Fruit fly (Drosophila melanogaster) whole organism, prepupa: ENCODE data around the gene Nak.

Source experiments
- CG10631 ChIP-seq: fragments of 200-800 bp; sonication (Bioruptor generic); optimal IDR thresholded peaks from 2 replicates; lab custom pipeline; 2016; ENCODE audit warnings: missing biosample characterization, missing genetic modification characterization
- CG10669 ChIP-seq: fragments of 200-800 bp; sonication (Bioruptor generic); optimal IDR thresholded peaks from 3 replicates; lab custom pipeline; 2018; ENCODE audit warnings: missing biosample characterization, mild to moderate bottlenecking, missing genetic modification characterization, moderate library complexity
- CG11294 ChIP-seq: fragments of 200-800 bp; sonication (Bioruptor generic); IDR thresholded peaks from 2 replicates; pipeline ENCODE4 v1.3.6; 2022; ENCODE audit warnings: missing biosample characterization, missing genetic modification characterization
- CG11762 ChIP-seq: fragments of 200-800 bp; sonication (Bioruptor generic); optimal IDR thresholded peaks from 3 replicates; lab custom pipeline; 2016; ENCODE audit warnings: missing biosample characterization, missing genetic modification characterization; ENCODE audit not compliant: insufficient read depth
- CG15336 ChIP-seq: fragments of 200-800 bp; sonication (Bioruptor generic); IDR thresholded peaks from 2 replicates; pipeline ENCODE4 v1.3.6; 2022; ENCODE audit warnings: missing biosample characterization, missing genetic modification characterization
- CG1621 ChIP-seq: fragments of 200-800 bp; sonication (Bioruptor generic); optimal IDR thresholded peaks from 3 replicates; lab custom pipeline; 2018; ENCODE audit warnings: missing biosample characterization, mild to moderate bottlenecking, missing genetic modification characterization
- CG16779 ChIP-seq: fragments of 200-800 bp; sonication (Bioruptor generic); optimal IDR thresholded peaks from 3 replicates; lab custom pipeline; 2017; ENCODE audit warnings: missing biosample characterization, mild to moderate bottlenecking, missing genetic modification characterization
- CG3032 ChIP-seq: fragments of 200-800 bp; optimal IDR thresholded peaks from 2 replicates; lab custom pipeline; 2019; ENCODE audit warnings: missing biosample characterization, mild to moderate bottlenecking, missing genetic modification characterization, moderate library complexity
- CG31627 ChIP-seq: fragments of 200-800 bp; sonication (Bioruptor generic); optimal IDR thresholded peaks from 3 replicates; lab custom pipeline; 2016; ENCODE audit warnings: missing biosample characterization, missing genetic modification characterization
- CG32006 ChIP-seq: fragments of 200-800 bp; sonication (Bioruptor generic); optimal IDR thresholded peaks from 3 replicates; lab custom pipeline; 2017; ENCODE audit warnings: missing biosample characterization, mild to moderate bottlenecking, missing genetic modification characterization
- CG34406 ChIP-seq: fragments of 200-800 bp; sonication (Bioruptor generic); optimal IDR thresholded peaks from 3 replicates; lab custom pipeline; 2016; ENCODE audit warnings: missing biosample characterization, missing genetic modification characterization
- CG3919 ChIP-seq: fragments of 200-800 bp; sonication (Bioruptor generic); optimal IDR thresholded peaks from 3 replicates; lab custom pipeline; 2016; ENCODE audit warnings: missing biosample characterization, missing genetic modification characterization
- CG4318 ChIP-seq: fragments of 200-800 bp; sonication (Bioruptor generic); optimal IDR thresholded peaks from 3 replicates; lab custom pipeline; 2017; ENCODE audit warnings: missing biosample characterization, mild to moderate bottlenecking, missing genetic modification characterization
- CG6163 ChIP-seq: fragments of 200-800 bp; sonication (Bioruptor generic); IDR thresholded peaks from 3 replicates; pipeline ENCODE4 v1.3.6; 2022; ENCODE audit warnings: missing biosample characterization, missing genetic modification characterization
- CG6792 ChIP-seq: fragments of 200-800 bp; sonication (Bioruptor generic); optimal IDR thresholded peaks from 3 replicates; lab custom pipeline; 2016; ENCODE audit warnings: missing biosample characterization, missing genetic modification characterization
- CG6808 ChIP-seq: fragments of 200-800 bp; sonication (Bioruptor generic); optimal IDR thresholded peaks from 3 replicates; lab custom pipeline; 2017; ENCODE audit warnings: missing biosample characterization, missing genetic modification characterization, mild to moderate bottlenecking, moderate library complexity, missing genetic modification reagents
- CG6854 ChIP-seq: fragments of 200-800 bp; sonication (Bioruptor generic); optimal IDR thresholded peaks from 2 replicates; lab custom pipeline; 2017; ENCODE audit warnings: missing biosample characterization, mild to moderate bottlenecking, missing genetic modification characterization
- CG7368 ChIP-seq: fragments of 200-800 bp; sonication (Bioruptor generic); optimal IDR thresholded peaks from 3 replicates; lab custom pipeline; 2016; ENCODE audit warnings: missing biosample characterization, missing genetic modification characterization
- CG8119 ChIP-seq: fragments of 200-800 bp; sonication (Bioruptor generic); IDR thresholded peaks from 3 replicates; pipeline ENCODE4 v1.3.6; 2022; ENCODE audit warnings: missing biosample characterization, missing genetic modification characterization
- CG8319 ChIP-seq: fragments of 200-800 bp; sonication (Bioruptor generic); optimal IDR thresholded peaks from 3 replicates; lab custom pipeline; 2016; ENCODE audit warnings: missing biosample characterization, missing genetic modification characterization
- CG8632 ChIP-seq: fragments of 200-800 bp; sonication (Bioruptor generic); optimal IDR thresholded peaks from 3 replicates; lab custom pipeline; 2016; ENCODE audit warnings: missing biosample characterization, missing genetic modification characterization
- CG9139 ChIP-seq: fragments of 200-800 bp; sonication (Bioruptor generic); optimal IDR thresholded peaks from 3 replicates; lab custom pipeline; 2017; ENCODE audit warnings: missing biosample characterization, mild to moderate bottlenecking, missing genetic modification characterization
- Eip75B ChIP-seq: fragments of 200-800 bp; sonication (Bioruptor generic); optimal IDR thresholded peaks from 3 replicates; lab custom pipeline; 2016; ENCODE audit warnings: missing biosample characterization, missing genetic modification characterization
- Eip78C ChIP-seq: fragments of 200-800 bp; sonication (Bioruptor generic); peaks from one replicate; lab custom pipeline; 2016; ENCODE audit warnings: missing biosample characterization, missing genetic modification characterization
- Eip93F ChIP-seq: fragments of 200-800 bp; sonication (Bioruptor generic); optimal IDR thresholded peaks from 2 replicates; lab custom pipeline; 2016; ENCODE audit warnings: missing biosample characterization, mild to moderate bottlenecking, missing genetic modification characterization
- Ets21C ChIP-seq: fragments of 200-800 bp; sonication (Bioruptor generic); optimal IDR thresholded peaks from 3 replicates; lab custom pipeline; 2016; ENCODE audit warnings: missing biosample characterization, missing genetic modification characterization
- Ets96B ChIP-seq: fragments of 200-800 bp; optimal IDR thresholded peaks from 2 replicates; lab custom pipeline; 2019; ENCODE audit warnings: missing biosample characterization, mild to moderate bottlenecking, missing genetic modification characterization, moderate library complexity
- Hr39 ChIP-seq: fragments of 200-800 bp; sonication (Bioruptor generic); optimal IDR thresholded peaks from 2 replicates; lab custom pipeline; 2016; ENCODE audit warnings: missing biosample characterization, missing genetic modification characterization
- Hr4 ChIP-seq: fragments of 200-800 bp; sonication (Bioruptor generic); optimal IDR thresholded peaks from 3 replicates; lab custom pipeline; 2016; ENCODE audit warnings: missing biosample characterization, missing genetic modification characterization
- Lpt ChIP-seq: fragments of 200-800 bp; sonication (Bioruptor generic); optimal IDR thresholded peaks from 3 replicates; lab custom pipeline; 2016; ENCODE audit warnings: missing biosample characterization, missing genetic modification characterization
- OdsH ChIP-seq: fragments of 200-800 bp; sonication (Bioruptor generic); optimal IDR thresholded peaks from 3 replicates; lab custom pipeline; 2016; ENCODE audit warnings: missing biosample characterization, missing genetic modification characterization
- Sox102F ChIP-seq: fragments of 200-800 bp; sonication (Bioruptor generic); optimal IDR thresholded peaks from 2 replicates; lab custom pipeline; 2016; ENCODE audit warnings: missing biosample characterization, mild to moderate bottlenecking, missing genetic modification characterization
- acj6 ChIP-seq: fragments of 200-800 bp; sonication (Bioruptor generic); optimal IDR thresholded peaks from 3 replicates; lab custom pipeline; 2016; ENCODE audit warnings: missing biosample characterization, missing genetic modification characterization
- dac ChIP-seq: fragments of 200-800 bp; sonication (Bioruptor generic); optimal IDR thresholded peaks from 2 replicates; lab custom pipeline; 2017; ENCODE audit warnings: missing biosample characterization, mild to moderate bottlenecking, missing genetic modification characterization
- dsx ChIP-seq: fragments of 200-800 bp; optimal IDR thresholded peaks from 3 replicates; lab custom pipeline; 2019; ENCODE audit warnings: missing biosample characterization, mild to moderate bottlenecking, missing genetic modification characterization, moderate library complexity; ENCODE audit not compliant: poor library complexity, severe bottlenecking
- eg ChIP-seq: fragments of 200-800 bp; sonication (Bioruptor generic); IDR thresholded peaks from 3 replicates; pipeline ENCODE4 v1.3.6; 2022; ENCODE audit warnings: missing biosample characterization, missing genetic modification characterization
- esn ChIP-seq: fragments of 200-800 bp; sonication (Bioruptor generic); optimal IDR thresholded peaks from 2 replicates; lab custom pipeline; 2016; ENCODE audit warnings: missing biosample characterization, mild to moderate bottlenecking, missing genetic modification characterization, moderate library complexity
- fd59A ChIP-seq: fragments of 200-800 bp; sonication (Bioruptor generic); optimal IDR thresholded peaks from 2 replicates; lab custom pipeline; 2017; ENCODE audit warnings: missing biosample characterization, mild to moderate bottlenecking, missing genetic modification characterization, missing genetic modification reagents
- fd85E ChIP-seq: fragments of 200-800 bp; sonication (Bioruptor generic); optimal IDR thresholded peaks from 3 replicates; lab custom pipeline; 2016; ENCODE audit warnings: missing biosample characterization, missing genetic modification characterization
- lz ChIP-seq: fragments of 200-800 bp; sonication (Bioruptor generic); optimal IDR thresholded peaks from 3 replicates; lab custom pipeline; 2016; ENCODE audit warnings: missing biosample characterization, missing genetic modification characterization
- net ChIP-seq: fragments of 200-800 bp; sonication (Bioruptor generic); optimal IDR thresholded peaks from 3 replicates; lab custom pipeline; 2016; ENCODE audit warnings: missing biosample characterization, missing genetic modification characterization
- pdm3 ChIP-seq: fragments of 200-800 bp; sonication (Bioruptor generic); optimal IDR thresholded peaks from 3 replicates; lab custom pipeline; 2016; ENCODE audit warnings: missing biosample characterization, missing genetic modification characterization
- ss ChIP-seq, 2 experiments: fragments of 200-800 bp; sonication (Bioruptor generic); optimal IDR thresholded peaks; 2 replicates in 1 of 2; 3 replicates in 1 of 2; lab custom pipeline; 2017 to 2018; ENCODE audit warnings: mild to moderate bottlenecking in 2 of 2, missing biosample characterization in 2 of 2, missing genetic modification characterization in 2 of 2, moderate library complexity in 1 of 2
- svp ChIP-seq: fragments of 200-800 bp; sonication (Bioruptor generic); peaks from one replicate; lab custom pipeline; 2016; ENCODE audit warnings: missing biosample characterization, missing genetic modification characterization

Nak gene

DNA sequence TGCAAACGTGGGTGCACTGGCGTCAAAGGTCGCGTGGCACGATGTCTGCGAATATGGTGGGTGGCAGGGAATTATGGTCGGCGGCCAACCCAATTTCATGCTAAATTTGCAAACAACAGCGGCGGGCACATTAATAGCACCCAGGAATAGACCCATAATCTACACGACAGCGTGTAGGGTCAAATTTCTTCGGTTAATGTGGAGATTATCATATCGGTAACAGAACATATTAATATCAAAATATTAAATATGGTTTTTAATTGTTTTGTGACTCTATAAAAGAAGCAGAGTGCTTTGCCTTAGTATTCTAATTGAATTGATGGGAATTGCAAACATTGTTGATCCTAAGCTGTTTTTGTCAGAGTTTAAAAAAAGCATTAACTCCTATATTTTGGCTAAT lies 10.4 kb upstream of the Nak start:
- TF ChIP-seq Eip78C (GFP tag; lab: Kevin White, UChicago) (peak; percentile 71), CG6808 (GFP tag; lab: Kevin White, UChicago) (no peak), CG4318 (GFP tag; lab: Kevin White, UChicago) (no peak), CG7368 (GFP tag; lab: Kevin White, UChicago) (no peak), acj6 (GFP tag; lab: Kevin White, UChicago) (no peak), CG10631 (GFP tag; lab: Kevin White, UChicago) (peak; percentile 1), CG1621 (tag; lab: Kevin White, UChicago) (no peak), OdsH (no peak), net (no peak), CG8632 (no peak), svp (GFP tag; lab: Kevin White, UChicago) (peak; percentile 56), Ets21C (no peak), CG32006 (peak; percentile 11), CG9139 (no peak), Lpt (no peak), eg (GFP tag; lab: Robert Waterston, UW) (no peak), Hr4 (GFP tag; lab: Kevin White, UChicago) (peak; percentile 23), CG8119 (GFP tag; lab: Robert Waterston, UW) (peak; percentile 36; the same call in 1 of the 3 replicates), Eip93F (GFP tag; lab: Kevin White, UChicago) (no peak), Sox102F (no peak), CG15336 (GFP tag; lab: Robert Waterston, UW) (peak; percentile 30; the same call in 1 of the 2 replicates), CG11294 (GFP tag; lab: Robert Waterston, UW) (no peak), CG6854 (no peak)

DNA sequence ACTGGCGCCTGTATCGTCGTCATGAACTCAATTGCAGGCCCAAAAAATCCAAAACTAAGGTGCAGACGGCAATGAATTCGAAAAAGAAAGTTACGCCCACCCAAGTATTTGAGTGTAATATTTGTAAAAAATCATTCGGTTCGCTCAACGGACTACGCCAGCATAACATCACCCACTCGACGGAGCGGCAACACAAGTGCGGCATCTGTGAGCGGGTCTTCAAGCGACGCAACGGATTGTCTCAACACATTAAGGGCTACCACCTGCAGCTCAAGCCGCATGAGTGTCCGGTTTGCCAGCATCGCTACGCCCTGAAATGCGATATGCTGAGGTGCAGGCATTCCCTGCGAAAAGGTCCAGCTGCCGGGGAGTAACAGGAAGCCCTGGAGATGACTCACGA lies 8.2 kb upstream of the Nak start:
- TF ChIP-seq CG15336 (GFP tag; lab: Robert Waterston, UW) (no peak), svp (GFP tag; lab: Kevin White, UChicago) (peak; percentile 42)
- TF ChIP-seq, all 60 proteins: peak for 1

DNA sequence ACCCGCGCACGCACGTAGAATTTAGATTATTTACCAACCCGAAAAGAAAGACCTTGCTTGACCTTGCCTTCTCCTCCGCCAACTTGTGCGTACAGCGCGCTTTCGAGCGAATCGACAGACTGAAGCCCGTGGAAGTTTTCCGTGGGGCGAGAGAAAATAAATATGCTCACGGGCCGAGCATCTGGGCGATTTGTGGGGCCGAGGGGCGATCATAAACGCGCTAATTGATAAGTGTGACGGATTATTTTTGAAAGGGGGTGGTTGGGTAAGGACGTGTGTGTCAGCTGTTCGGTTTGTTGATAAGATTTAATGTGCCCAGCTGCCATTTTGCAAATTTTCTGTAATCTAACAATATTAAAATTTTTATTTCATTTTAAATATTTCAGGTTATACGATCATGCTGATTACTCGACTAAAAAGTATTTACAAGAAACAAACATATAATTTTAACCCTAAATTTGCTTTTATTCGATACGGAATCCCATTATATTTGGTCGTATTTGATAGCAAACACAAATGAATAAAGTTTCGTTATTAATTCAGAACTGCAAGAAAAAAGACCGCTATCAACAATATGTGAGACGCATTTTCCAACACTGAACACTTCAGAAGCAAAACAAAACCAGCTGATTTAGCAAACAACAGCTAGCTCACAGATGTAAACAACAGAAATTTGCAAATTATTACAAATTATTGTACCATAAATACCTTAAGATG lies 5.7 kb upstream of the Nak start, which contains the start of the genes L2HGDH and CG10431:
Gene L2HGDH, minus strand, starts transcription at position 386 of the 717 bp plus-strand sequence.
Gene CG10431, plus strand, starts transcription at position 648 of the 717 bp plus-strand sequence.
- TF ChIP-seq Eip75B (GFP tag; lab: Kevin White, UChicago) (no peak), CG31627 (GFP tag; lab: Kevin White, UChicago) (peak; percentile 65), lz (GFP tag; lab: Kevin White, UChicago) (peak; percentile 70), Ets96B (tag; lab: Kevin White, UChicago) (peak; percentile 52), CG8119 (GFP tag; lab: Robert Waterston, UW) (no peak), CG1621 (tag; lab: Kevin White, UChicago) (no peak), CG8632 (no peak), Eip78C (GFP tag; lab: Kevin White, UChicago) (peak; percentile 92), eg (GFP tag; lab: Robert Waterston, UW) (peak; percentile 74), CG34406 (GFP tag; lab: Kevin White, UChicago) (no peak), CG3032 (tag; lab: Kevin White, UChicago) (peak; percentile 69), CG11762 (peak; percentile 23), net (no peak), CG8319 (GFP tag; lab: Kevin White, UChicago) (peak; percentile 58), CG11294 (GFP tag; lab: Robert Waterston, UW) (no peak), pdm3 (GFP tag; lab: Kevin White, UChicago) (no peak), esn (GFP tag; lab: Kevin White, UChicago) (peak; percentile 77), fd85E (GFP tag; lab: Kevin White, UChicago) (peak; percentile 31), CG4318 (GFP tag; lab: Kevin White, UChicago) (no peak), CG10669 (GFP tag; lab: Kevin White, UChicago) (peak; percentile 46), dac (GFP tag; lab: Kevin White, UChicago) (no peak), Hr39 (peak; percentile 34), CG6808 (GFP tag; lab: Kevin White, UChicago) (no peak), CG7368 (GFP tag; lab: Kevin White, UChicago) (peak; percentile 25), CG16779 (tag; lab: Kevin White, UChicago) (no peak), Ets21C (peak; percentile 55), dsx (GFP tag; lab: Kevin White, UChicago) (no peak), CG6163 (GFP tag; lab: Robert Waterston, UW) (0 out of 3 replicates have a peak, but pooled peaks have one; percentile 22), CG32006 (no peak), OdsH (no peak), fd59A (GFP tag; lab: Kevin White, UChicago) (peak; percentile 43), Sox102F (no peak), CG3919 (GFP tag; lab: Kevin White, UChicago) (no peak), CG15336 (GFP tag; lab: Robert Waterston, UW) (peak; percentile 34; the same call in 1 of the 2 replicates), CG6792 (GFP tag; lab: Kevin White, UChicago) (peak; percentile 61), Eip93F (GFP tag; lab: Kevin White, UChicago) (peak; percentile 30), CG10631 (GFP tag; lab: Kevin White, UChicago) (peak; percentile 83), ss (GFP tag; optimal IDR thresholded peaks at IDR 0.05; lab: Kevin White, UChicago) (peak in 1 of 2 experiments; percentile 56), Lpt (peak; percentile 49)
